Worm (Caenorhabditis elegans) whole organism, L2 larva: ENCODE measurements around the gene T19D12.1.

Source experiments
- ceh-16 ChIP-seq: fragments of 150-350 bp; optimal IDR thresholded peaks from 2 replicates; lab custom pipeline; 2014; ENCODE audit warnings: missing biosample characterization, missing genetic modification characterization
- crh-2 ChIP-seq: sonication (generic microtip); optimal IDR thresholded peaks from 2 replicates; lab custom pipeline; 2017; ENCODE audit warnings: missing biosample characterization, missing genetic modification characterization

- TF ChIP-seq ceh-16 (tag; lab: Kevin White, UChicago): no peak
- TF ChIP-seq crh-2 (tag; lab: Kevin White, UChicago): no peak
These were observed 5.5 kb upstream of the T19D12.1 start, which contains the start of gene T19D12.2 for ce11 chrII:6661211-6661610.
